Worm (Caenorhabditis elegans) whole organism, L3 larva: Measurements from ENCODE around the gene srbc-31.

Source experiments
- R02D3.7 ChIP-seq: fragments of 150-350 bp; optimal IDR thresholded peaks from 2 replicates; lab custom pipeline; 2014; ENCODE audit warnings: missing biosample characterization, missing genetic modification characterization
- ZK546.5 ChIP-seq: sonication (generic microtip); optimal IDR thresholded peaks from 2 replicates; lab custom pipeline; 2017; ENCODE audit warnings: missing biosample characterization, missing genetic modification characterization
- ama-1 ChIP-seq: fragments of 150-350 bp; optimal IDR thresholded peaks from 2 replicates; lab custom pipeline; 2018
- ceh-16 ChIP-seq: sonication (generic microtip); optimal IDR thresholded peaks from 2 replicates; lab custom pipeline; 2017; ENCODE audit warnings: missing biosample characterization, missing genetic modification characterization
- ceh-28 ChIP-seq: fragments of 150-350 bp; optimal IDR thresholded peaks from 2 replicates; lab custom pipeline; 2014; ENCODE audit warnings: missing biosample characterization, missing genetic modification reagents, missing genetic modification characterization
- ceh-82 ChIP-seq: fragments of 150-350 bp; optimal IDR thresholded peaks from 2 replicates; lab custom pipeline; 2014; ENCODE audit warnings: missing biosample characterization, missing genetic modification characterization
- ceh-9 ChIP-seq: sonication (generic microtip); optimal IDR thresholded peaks from 2 replicates; lab custom pipeline; 2018; ENCODE audit warnings: missing biosample characterization, missing genetic modification characterization
- daf-12 ChIP-seq: fragments of 150-350 bp; optimal IDR thresholded peaks from 2 replicates; lab custom pipeline; 2014; ENCODE audit warnings: missing biosample characterization, missing genetic modification reagents, missing genetic modification characterization
- egl-27 ChIP-seq: sonication (generic microtip); optimal IDR thresholded peaks from 4 replicates; lab custom pipeline; 2017; ENCODE audit warnings: missing biosample characterization, missing genetic modification reagents, missing genetic modification characterization
- egl-5 ChIP-seq: fragments of 150-350 bp; optimal IDR thresholded peaks from 2 replicates; lab custom pipeline; 2017; ENCODE audit warnings: missing biosample characterization, missing genetic modification reagents, missing genetic modification characterization, inconsistent platforms
- elt-1 ChIP-seq: fragments of 150-350 bp; optimal IDR thresholded peaks from 2 replicates; lab custom pipeline; 2014; ENCODE audit warnings: missing biosample characterization, missing genetic modification characterization
- elt-2 ChIP-seq: sonication (generic microtip); optimal IDR thresholded peaks from 2 replicates; lab custom pipeline; 2016; ENCODE audit warnings: missing genetic modification reagents, mild to moderate bottlenecking, missing genetic modification characterization, missing compliant biosample characterization
- eor-1 ChIP-seq, 2 experiments: fragments of 150-350 bp; optimal IDR thresholded peaks; 2 replicates each; lab custom pipeline; 2014 to 2018; ENCODE audit warnings: missing biosample characterization in 2 of 2, missing genetic modification characterization in 2 of 2
- fkh-10 ChIP-seq: sonication (generic microtip); optimal IDR thresholded peaks from 2 replicates; lab custom pipeline; 2017; ENCODE audit warnings: missing biosample characterization, missing genetic modification reagents, missing genetic modification characterization
- fos-1 ChIP-seq: fragments of 150-350 bp; optimal IDR thresholded peaks from 2 replicates; lab custom pipeline; 2014; ENCODE audit warnings: missing biosample characterization, missing genetic modification characterization
- hmg-11 ChIP-seq: sonication (generic microtip); optimal IDR thresholded peaks from 2 replicates; lab custom pipeline; 2016; ENCODE audit warnings: missing genetic modification characterization, missing compliant biosample characterization
- jun-1 ChIP-seq: fragments of 150-350 bp; optimal IDR thresholded peaks from 2 replicates; lab custom pipeline; 2014; ENCODE audit warnings: missing biosample characterization, missing genetic modification reagents, missing genetic modification characterization
- lin-15B ChIP-seq: fragments of 150-350 bp; optimal IDR thresholded peaks from 2 replicates; lab custom pipeline; 2014; ENCODE audit warnings: missing biosample characterization, missing genetic modification characterization
- nfya-1 ChIP-seq: sonication (generic microtip); optimal IDR thresholded peaks from 2 replicates; lab custom pipeline; 2017; ENCODE audit warnings: missing genetic modification characterization, mild to moderate bottlenecking, missing compliant biosample characterization, antibody characterized with exemption, moderate library complexity; ENCODE audit not compliant: insufficient read depth
- nhr-11 ChIP-seq: fragments of 150-350 bp; optimal IDR thresholded peaks from 2 replicates; lab custom pipeline; 2014; ENCODE audit warnings: missing biosample characterization, missing genetic modification characterization
- nhr-12 ChIP-seq: fragments of 150-350 bp; optimal IDR thresholded peaks from 2 replicates; lab custom pipeline; 2014; ENCODE audit warnings: missing biosample characterization, missing genetic modification characterization
- nhr-23 ChIP-seq: fragments of 150-350 bp; optimal IDR thresholded peaks from 2 replicates; lab custom pipeline; 2014; ENCODE audit warnings: missing biosample characterization, missing genetic modification reagents, missing genetic modification characterization
- nhr-237 ChIP-seq: fragments of 150-350 bp; optimal IDR thresholded peaks from 2 replicates; lab custom pipeline; 2014; ENCODE audit warnings: missing biosample characterization, missing genetic modification characterization
- nhr-25 ChIP-seq: sonication (generic microtip); optimal IDR thresholded peaks from 2 replicates; lab custom pipeline; 2017; ENCODE audit warnings: missing biosample characterization, missing genetic modification characterization
- nhr-28 ChIP-seq: fragments of 150-350 bp; optimal IDR thresholded peaks from 2 replicates; lab custom pipeline; 2014; ENCODE audit warnings: missing biosample characterization, missing genetic modification characterization
- nhr-43 ChIP-seq: sonication (generic microtip); optimal IDR thresholded peaks from 2 replicates; lab custom pipeline; 2016; ENCODE audit warnings: mild to moderate bottlenecking, missing genetic modification characterization, missing compliant biosample characterization; ENCODE audit not compliant: poor library complexity, severe bottlenecking
- nhr-67 ChIP-seq: fragments of 150-350 bp; optimal IDR thresholded peaks from 2 replicates; lab custom pipeline; 2014; ENCODE audit warnings: missing biosample characterization, missing genetic modification characterization
- nhr-76 ChIP-seq: fragments of 150-350 bp; sonication (generic microtip); optimal IDR thresholded peaks from 5 replicates; lab custom pipeline; 2014; ENCODE audit warnings: missing biosample characterization, missing genetic modification characterization
- nhr-77 ChIP-seq: fragments of 150-350 bp; optimal IDR thresholded peaks from 2 replicates; lab custom pipeline; 2014; ENCODE audit warnings: missing biosample characterization, missing genetic modification characterization
- pqm-1 ChIP-seq: fragments of 150-350 bp; optimal IDR thresholded peaks from 2 replicates; lab custom pipeline; 2017; ENCODE audit warnings: missing biosample characterization, missing genetic modification characterization, inconsistent platforms
- sea-2 ChIP-seq: fragments of 150-350 bp; sonication (generic microtip); optimal IDR thresholded peaks from 4 replicates; lab custom pipeline; 2014; ENCODE audit warnings: missing biosample characterization, missing genetic modification reagents, missing genetic modification characterization
- skn-1 ChIP-seq: fragments of 150-350 bp; optimal IDR thresholded peaks from 2 replicates; lab custom pipeline; 2014; ENCODE audit warnings: missing biosample characterization, missing genetic modification characterization
- snpc-4 ChIP-seq: fragments of 150-350 bp; optimal IDR thresholded peaks from 2 replicates; lab custom pipeline; 2014; ENCODE audit warnings: missing biosample characterization, missing genetic modification characterization
- tbx-2 ChIP-seq: sonication (generic microtip); optimal IDR thresholded peaks from 2 replicates; lab custom pipeline; 2016; ENCODE audit warnings: mild to moderate bottlenecking, missing genetic modification characterization, missing compliant biosample characterization
- unc-39 ChIP-seq: sonication (generic microtip); optimal IDR thresholded peaks from 4 replicates; lab custom pipeline; 2017; ENCODE audit warnings: missing biosample characterization, missing genetic modification characterization
- unc-62 ChIP-seq: fragments of 150-350 bp; sonication (generic microtip); optimal IDR thresholded peaks from 4 replicates; lab custom pipeline; 2014; ENCODE audit warnings: missing biosample characterization, missing genetic modification reagents, missing genetic modification characterization
- ztf-11 ChIP-seq: fragments of 150-350 bp; optimal IDR thresholded peaks from 2 replicates; lab custom pipeline; 2014; ENCODE audit warnings: missing biosample characterization, missing genetic modification characterization

Gene srbc-31

ce11 chrV:3490435-3490834, 13.0 kb upstream of the srbc-31 start, which contains the start of gene srbc-36:
TSS of gene srbc-36 (minus strand) at chrV:3490535.
- TF ChIP-seq eor-1 (tag; optimal IDR thresholded peaks at IDR 0.05; lab: Kevin White, UChicago) (no peak), ceh-82 (tag; lab: Kevin White, UChicago) (no peak), tbx-2 (no peak)
- TF ChIP-seq, all 47 proteins: peak for 0

DNA sequence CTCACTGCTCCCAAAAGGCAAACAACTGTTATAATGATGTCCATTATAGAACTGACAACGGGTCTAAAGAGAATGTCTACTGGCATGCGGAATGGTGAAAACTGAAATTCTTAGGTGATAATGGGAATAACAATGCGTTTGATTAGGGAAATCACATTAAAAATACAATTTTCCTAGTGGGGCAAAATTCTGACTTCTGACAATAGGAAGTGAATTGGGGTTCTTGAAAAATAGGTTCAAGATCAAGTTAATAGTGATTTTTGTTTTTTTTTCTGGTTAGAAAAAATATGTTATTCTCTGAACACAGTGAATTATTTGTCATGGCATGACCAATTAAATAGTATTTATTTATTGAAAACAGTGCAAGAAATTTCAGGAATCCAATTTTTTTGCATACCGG, 9.5 kb upstream of the srbc-31 start, which contains the start of gene srbc-32:
Gene srbc-32, minus strand, starts transcription at position 101 of the 400 bp plus-strand sequence.
- TF ChIP-seq ceh-16 (no peak), nhr-43 (tag; lab: Kevin White, UChicago) (no peak), unc-62 (GFP tag; lab: Kevin White, UChicago) (no peak), nhr-25 (tag; lab: Kevin White, UChicago) (no peak), nhr-12 (no peak), nhr-67 (tag; lab: Kevin White, UChicago) (no peak), ztf-11 (tag; lab: Kevin White, UChicago) (no peak), ZK546.5 (tag; lab: Kevin White, UChicago) (no peak), R02D3.7 (tag; lab: Kevin White, UChicago) (no peak), egl-27 (tag; lab: Kevin White, UChicago) (no peak), fkh-10 (GFP tag; lab: Kevin White, UChicago) (no peak), elt-2 (tag; lab: Kevin White, UChicago) (no peak), ama-1 (lab: Kevin White, UChicago) (no peak)

DNA sequence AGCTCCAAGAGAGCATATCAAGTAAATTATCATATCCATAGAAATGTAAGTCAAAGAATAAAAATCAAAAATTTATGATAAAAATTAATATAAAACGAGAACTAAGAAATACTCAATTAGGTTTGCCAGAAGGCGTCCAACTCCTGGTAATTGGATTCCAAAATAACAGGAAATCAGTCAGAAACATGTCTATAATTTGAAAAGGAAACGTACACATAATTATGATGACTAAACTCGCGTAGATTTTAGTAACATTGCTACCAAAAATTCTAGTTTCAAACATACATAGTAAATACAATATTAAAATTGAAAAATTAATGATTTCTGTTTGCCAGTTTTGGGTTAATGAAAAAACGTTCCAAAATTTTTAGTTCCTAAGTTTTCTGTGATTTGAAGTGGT, 7.3 kb upstream of the srbc-31 start, which contains the start of gene srbc-33:
Gene srbc-33, minus strand, starts transcription at position 101 of the 400 bp plus-strand sequence.
- TF ChIP-seq nhr-76 (no peak), fos-1 (tag; lab: Kevin White, UChicago) (no peak), nhr-67 (tag; lab: Kevin White, UChicago) (no peak), tbx-2 (no peak), nhr-23 (tag; lab: Kevin White, UChicago) (no peak), R02D3.7 (tag; lab: Kevin White, UChicago) (no peak), egl-5 (tag; lab: Kevin White, UChicago) (no peak), nfya-1 (tag; lab: Kevin White, UChicago) (no peak), sea-2 (GFP tag; lab: Kevin White, UChicago) (no peak)

- TF ChIP-seq elt-2 (tag; lab: Kevin White, UChicago) (peak; percentile 67), pqm-1 (tag; lab: Kevin White, UChicago) (peak; percentile 2), jun-1 (tag; lab: Kevin White, UChicago) (peak; percentile 23), ceh-28 (tag; lab: Kevin White, UChicago) (no peak)
- TF ChIP-seq, all 47 proteins: peak for 3
Measured at ce11 chrV:3482550-3483002, 5.2 kb upstream of the srbc-31 start, which contains the start of gene lys-7. TSS of gene lys-7 (minus strand) at chrV:3482600.

ce11 chrV:3480346-3480745, 3.0 kb upstream of the srbc-31 start, which contains the start of gene srbc-30:
TSS of gene srbc-30 (minus strand) at chrV:3480446.
- TF ChIP-seq jun-1 (tag; lab: Kevin White, UChicago) = no peak
- no peak for TF ChIP-seq lin-15B (tag; lab: Kevin White, UChicago)
- no peak for TF ChIP-seq ZK546.5 (tag; lab: Kevin White, UChicago)
- TF ChIP-seq nhr-43 (tag; lab: Kevin White, UChicago) = no peak
- TF ChIP-seq skn-1 (tag; lab: Kevin White, UChicago) = no peak
- no peak for TF ChIP-seq ceh-28 (tag; lab: Kevin White, UChicago)
- no peak for TF ChIP-seq nhr-76
- no peak for TF ChIP-seq fos-1 (tag; lab: Kevin White, UChicago)
- no peak for TF ChIP-seq nhr-77
- TF ChIP-seq hmg-11 = no peak
- no peak for TF ChIP-seq nhr-23 (tag; lab: Kevin White, UChicago)
- no peak for TF ChIP-seq nhr-237
- TF ChIP-seq nhr-11 = no peak
- TF ChIP-seq, all 47 proteins: peak for 0

DNA sequence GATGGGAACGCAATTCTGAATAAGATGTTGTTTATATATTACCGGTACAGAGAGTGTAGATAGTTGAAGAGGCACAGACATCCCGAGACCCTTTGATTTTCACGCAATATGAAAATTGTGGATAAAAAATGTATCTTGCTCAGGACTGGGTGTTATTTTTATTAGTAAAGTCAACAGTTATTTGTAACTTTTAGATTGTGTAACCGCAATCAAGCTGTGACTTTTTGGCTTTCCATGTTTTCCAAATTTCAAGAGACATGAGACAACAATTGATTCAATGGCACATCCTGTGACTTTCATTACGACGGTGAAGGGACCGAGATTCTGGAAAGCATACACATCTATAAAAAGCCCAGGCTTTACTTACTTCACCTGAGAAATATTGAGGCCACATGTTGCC, 1.2 kb downstream of the srbc-31 start:
- TF ChIP-seq daf-12 (tag; lab: Kevin White, UChicago) = no peak
- no peak for TF ChIP-seq ceh-16
- TF ChIP-seq nhr-23 (tag; lab: Kevin White, UChicago) = no peak
- TF ChIP-seq snpc-4 (tag; lab: Kevin White, UChicago) = no peak
- TF ChIP-seq ztf-11 (tag; lab: Kevin White, UChicago) = no peak
- no peak for TF ChIP-seq hmg-11
- TF ChIP-seq lin-15B (tag; lab: Kevin White, UChicago) = no peak
- no peak for TF ChIP-seq jun-1 (tag; lab: Kevin White, UChicago)
- no peak for TF ChIP-seq nhr-12
- TF ChIP-seq skn-1 (tag; lab: Kevin White, UChicago) = no peak
- no peak for TF ChIP-seq elt-1 (tag; lab: Kevin White, UChicago)
- TF ChIP-seq ceh-82 (tag; lab: Kevin White, UChicago) = no peak
- TF ChIP-seq ceh-9 = no peak
- TF ChIP-seq sea-2 (GFP tag; lab: Kevin White, UChicago) = no peak
- TF ChIP-seq nhr-28 = no peak
- no peak for TF ChIP-seq nhr-76
- TF ChIP-seq unc-39 (tag; lab: Kevin White, UChicago) = no peak
